Worm (Caenorhabditis elegans) whole organism, L4 larva: ENCODE results near the gene F59B10.2.

ENCODE experiments used
- F10B5.3 ChIP-seq: sonication (generic microtip); optimal IDR thresholded peaks from 2 replicates; lab custom pipeline; 2016; ENCODE audit warnings: mild to moderate bottlenecking, missing genetic modification characterization, missing compliant biosample characterization
- F26F4.8 ChIP-seq: fragments of 200-800 bp; sonication (Bioruptor generic); conservative IDR thresholded peaks from 2 replicates; pipeline ENCODE4 v1.3.6; 2022; ENCODE audit warnings: missing genetic modification characterization, missing compliant biosample characterization
- F37D6.2 ChIP-seq: sonication (generic microtip); optimal IDR thresholded peaks from 2 replicates; lab custom pipeline; 2016; ENCODE audit warnings: mild to moderate bottlenecking, missing genetic modification characterization, missing compliant biosample characterization
- F44E2.7 ChIP-seq: fragments of 200-800 bp; sonication (Bioruptor generic); IDR thresholded peaks from 2 replicates; pipeline ENCODE4 v2.1.2; 2022; ENCODE audit warnings: missing genetic modification characterization, missing compliant biosample characterization
- T20F7.1 ChIP-seq: fragments of 200-800 bp; sonication (Bioruptor generic); optimal IDR thresholded peaks from 2 replicates; lab custom pipeline; 2018; ENCODE audit warnings: mild to moderate bottlenecking, missing genetic modification characterization, missing compliant biosample characterization
- Y105C5A.15 ChIP-seq: fragments of 200-800 bp; sonication (Bioruptor generic); IDR thresholded peaks from 2 replicates; pipeline ENCODE4 v1.3.6; 2022; ENCODE audit warnings: missing genetic modification characterization, missing compliant biosample characterization
- ZK337.2 ChIP-seq: fragments of 200-800 bp; sonication (Bioruptor generic); IDR thresholded peaks from 2 replicates; pipeline ENCODE4 v1.3.6; 2022; ENCODE audit warnings: missing genetic modification reagents, missing genetic modification characterization, missing compliant biosample characterization
- aha-1 ChIP-seq: fragments of 150-350 bp; peaks from one replicate; lab custom pipeline; 2014; ENCODE audit warnings: missing biosample characterization, missing genetic modification characterization
- aly-2 ChIP-seq: sonication (generic microtip); optimal IDR thresholded peaks from 2 replicates; lab custom pipeline; 2018; ENCODE audit warnings: missing biosample characterization, missing genetic modification characterization
- ama-1 ChIP-seq: fragments of 150-350 bp; optimal IDR thresholded peaks from 2 replicates; lab custom pipeline; 2014; ENCODE audit warnings: inconsistent platforms, mixed read lengths
- arid-1 ChIP-seq: fragments of 200-800 bp; sonication (Bioruptor generic); conservative IDR thresholded peaks from 2 replicates; pipeline ENCODE4 v1.3.6; 2022; ENCODE audit warnings: missing genetic modification reagents, missing genetic modification characterization, missing compliant biosample characterization
- ceh-28 ChIP-seq: fragments of 150-350 bp; optimal IDR thresholded peaks from 2 replicates; lab custom pipeline; 2014; ENCODE audit warnings: missing biosample characterization, missing genetic modification reagents, missing genetic modification characterization
- ceh-62 ChIP-seq: sonication (generic microtip); optimal IDR thresholded peaks from 2 replicates; lab custom pipeline; 2017; ENCODE audit warnings: missing biosample characterization, missing genetic modification characterization
- ces-1 ChIP-seq: fragments of 150-350 bp; sonication (generic microtip); optimal IDR thresholded peaks from 4 replicates; lab custom pipeline; 2014; ENCODE audit warnings: missing biosample characterization, missing genetic modification reagents, missing genetic modification characterization
- cey-2 ChIP-seq: sonication (generic microtip); optimal IDR thresholded peaks from 3 replicates; lab custom pipeline; 2017; ENCODE audit warnings: missing genetic modification characterization, mild to moderate bottlenecking, missing compliant biosample characterization, antibody characterized with exemption, borderline replicate concordance; ENCODE audit not compliant: insufficient read depth
- daf-12 ChIP-seq: fragments of 150-350 bp; optimal IDR thresholded peaks from 2 replicates; lab custom pipeline; 2014; ENCODE audit warnings: missing biosample characterization, missing genetic modification reagents, missing genetic modification characterization
- daf-19 ChIP-seq: fragments of 200-800 bp; sonication (Bioruptor generic); conservative IDR thresholded peaks from 2 replicates; pipeline ENCODE4 v1.3.6; 2022; ENCODE audit warnings: missing genetic modification characterization, missing compliant biosample characterization
- daf-8 ChIP-seq: fragments of 200-800 bp; sonication (Bioruptor generic); IDR thresholded peaks from 2 replicates; pipeline ENCODE4 v1.3.6; 2022; ENCODE audit warnings: missing genetic modification characterization, missing compliant biosample characterization
- dmd-6 ChIP-seq: fragments of 200-800 bp; sonication (Bioruptor generic); IDR thresholded peaks from 2 replicates; pipeline ENCODE4 v1.3.6; 2022; ENCODE audit warnings: missing genetic modification reagents, missing genetic modification characterization, missing compliant biosample characterization
- egl-43 ChIP-seq: fragments of 200-800 bp; sonication (Bioruptor generic); IDR thresholded peaks from 2 replicates; pipeline ENCODE4 v1.3.6; 2022; ENCODE audit warnings: missing genetic modification reagents, missing genetic modification characterization, missing compliant biosample characterization
- fkh-10 ChIP-seq: fragments of 150-350 bp; optimal IDR thresholded peaks from 2 replicates; lab custom pipeline; 2014; ENCODE audit warnings: missing biosample characterization, missing genetic modification reagents, missing genetic modification characterization
- gei-8 ChIP-seq: fragments of 200-800 bp; sonication (Bioruptor generic); optimal IDR thresholded peaks from 2 replicates; lab custom pipeline; 2018; ENCODE audit warnings: mild to moderate bottlenecking, missing genetic modification characterization, missing compliant biosample characterization
- hlh-30 ChIP-seq: sonication (generic microtip); optimal IDR thresholded peaks from 2 replicates; lab custom pipeline; 2017; ENCODE audit warnings: antibody characterized with exemption, mild to moderate bottlenecking, missing genetic modification characterization, missing compliant biosample characterization; ENCODE audit not compliant: insufficient read depth
- lin-15B ChIP-seq: fragments of 150-350 bp; sonication (generic microtip); optimal IDR thresholded peaks from 3 replicates; lab custom pipeline; 2014; ENCODE audit warnings: missing biosample characterization, missing genetic modification characterization
- lin-29 ChIP-seq: fragments of 200-800 bp; sonication (Bioruptor generic); IDR thresholded peaks from 2 replicates; pipeline ENCODE4 v1.3.6; 2022; ENCODE audit warnings: missing genetic modification reagents, missing genetic modification characterization, missing compliant biosample characterization
- madf-5 ChIP-seq, 2 experiments: fragments of 200-800 bp; sonication (Bioruptor generic); IDR thresholded peaks; 2 replicates each; pipeline ENCODE4 v1.3.6; 2022; ENCODE audit warnings: missing compliant biosample characterization in 2 of 2, missing genetic modification characterization in 2 of 2
- madf-9 ChIP-seq: fragments of 200-800 bp; sonication (Bioruptor generic); conservative IDR thresholded peaks from 2 replicates; pipeline ENCODE4 v1.3.6; 2022; ENCODE audit warnings: missing genetic modification reagents, missing genetic modification characterization, missing compliant biosample characterization
- mdl-1 ChIP-seq, 2 experiments: fragments of 150-350 bp in 1 of 2; sonication (generic microtip) in 1 of 2; optimal IDR thresholded peaks; 2 replicates each; lab custom pipeline; 2014 to 2017; ENCODE audit warnings: missing biosample characterization in 2 of 2, missing genetic modification characterization in 2 of 2
- mep-1 ChIP-seq: fragments of 150-350 bp; sonication (generic microtip); optimal IDR thresholded peaks from 3 replicates; lab custom pipeline; 2014; ENCODE audit warnings: missing biosample characterization, missing genetic modification characterization
- mxl-2 ChIP-seq: fragments of 200-800 bp; sonication (Bioruptor generic); conservative IDR thresholded peaks from 2 replicates; pipeline ENCODE4 v1.3.6; 2022; ENCODE audit warnings: missing genetic modification reagents, missing genetic modification characterization, missing compliant biosample characterization
- mxl-3 ChIP-seq: fragments of 200-800 bp; sonication (Bioruptor generic); optimal IDR thresholded peaks from 2 replicates; lab custom pipeline; 2018; ENCODE audit warnings: mild to moderate bottlenecking, missing genetic modification characterization, missing compliant biosample characterization
- nhr-10 ChIP-seq: fragments of 150-350 bp; optimal IDR thresholded peaks from 2 replicates; lab custom pipeline; 2014; ENCODE audit warnings: missing biosample characterization, missing genetic modification characterization
- nhr-111 ChIP-seq: fragments of 200-800 bp; sonication (Bioruptor generic); optimal IDR thresholded peaks from 2 replicates; lab custom pipeline; 2018; ENCODE audit warnings: mild to moderate bottlenecking, missing genetic modification characterization, missing compliant biosample characterization
- nhr-25 ChIP-seq: sonication (generic microtip); optimal IDR thresholded peaks from 2 replicates; lab custom pipeline; 2017; ENCODE audit warnings: missing genetic modification characterization, mild to moderate bottlenecking, missing compliant biosample characterization, antibody characterized with exemption, moderate library complexity, borderline replicate concordance; ENCODE audit not compliant: insufficient read depth
- nhr-28 ChIP-seq: fragments of 150-350 bp; optimal IDR thresholded peaks from 2 replicates; lab custom pipeline; 2014; ENCODE audit warnings: missing biosample characterization, missing genetic modification characterization
- nhr-41 ChIP-seq: fragments of 200-800 bp; sonication (Bioruptor generic); IDR thresholded peaks from 2 replicates; pipeline ENCODE4 v1.3.6; 2022; ENCODE audit warnings: missing genetic modification reagents, missing genetic modification characterization, missing compliant biosample characterization
- nhr-42 ChIP-seq: fragments of 200-800 bp; sonication (Bioruptor generic); IDR thresholded peaks from 2 replicates; pipeline ENCODE4 v1.3.6; 2022; ENCODE audit warnings: missing genetic modification characterization, missing compliant biosample characterization
- nhr-76 ChIP-seq: fragments of 150-350 bp; optimal IDR thresholded peaks from 2 replicates; lab custom pipeline; 2014; ENCODE audit warnings: missing biosample characterization, missing genetic modification characterization
- pqm-1 ChIP-seq: sonication (generic microtip); optimal IDR thresholded peaks from 2 replicates; lab custom pipeline; 2017; ENCODE audit warnings: missing biosample characterization, missing genetic modification characterization
- sdz-12 ChIP-seq: fragments of 200-800 bp; sonication (Bioruptor generic); optimal IDR thresholded peaks from 2 replicates; lab custom pipeline; 2018; ENCODE audit warnings: mild to moderate bottlenecking, missing genetic modification characterization, missing compliant biosample characterization
- set-16 ChIP-seq: fragments of 200-800 bp; sonication (Bioruptor generic); IDR thresholded peaks from 2 replicates; pipeline ENCODE4 v1.3.6; 2022; ENCODE audit warnings: missing genetic modification reagents, missing genetic modification characterization, missing compliant biosample characterization
- snpc-4 ChIP-seq: fragments of 150-350 bp; optimal IDR thresholded peaks from 2 replicates; lab custom pipeline; 2014; ENCODE audit warnings: missing biosample characterization, missing genetic modification characterization
- spr-3 ChIP-seq: fragments of 200-800 bp; sonication (Bioruptor generic); optimal IDR thresholded peaks from 2 replicates; lab custom pipeline; 2018; ENCODE audit warnings: mild to moderate bottlenecking, missing genetic modification characterization, missing compliant biosample characterization
- tra-1 ChIP-seq: fragments of 200-800 bp; sonication (Bioruptor generic); IDR thresholded peaks from 2 replicates; pipeline ENCODE4 v1.3.6; 2022; ENCODE audit warnings: missing genetic modification reagents, missing genetic modification characterization, missing compliant biosample characterization
- unc-62 ChIP-seq, 3 experiments: fragments of 150-350 bp in 1 of 3; sonication (generic microtip); optimal IDR thresholded peaks in 2 of 3; peaks in 1 of 3; 1 replicate in 1 of 3; 2 replicates in 2 of 3; lab custom pipeline; 2014 to 2017; ENCODE audit warnings: missing biosample characterization in 3 of 3, missing genetic modification characterization in 3 of 3, missing genetic modification reagents in 3 of 3, missing genotype in 1 of 3
- vab-7 ChIP-seq: fragments of 200-800 bp; sonication (Bioruptor generic); IDR thresholded peaks from 2 replicates; pipeline ENCODE4 v1.3.6; 2022; ENCODE audit warnings: missing genetic modification reagents, missing genetic modification characterization, missing compliant biosample characterization
- zfp-3 ChIP-seq: fragments of 200-800 bp; sonication (Bioruptor generic); conservative IDR thresholded peaks from 2 replicates; pipeline ENCODE4 v1.3.6; 2022; ENCODE audit warnings: missing genetic modification reagents, missing genetic modification characterization, missing compliant biosample characterization
- ztf-11 ChIP-seq: fragments of 150-350 bp; optimal IDR thresholded peaks from 2 replicates; lab custom pipeline; 2014; ENCODE audit warnings: missing biosample characterization, missing genetic modification characterization

The F59B10.2 gene

DNA sequence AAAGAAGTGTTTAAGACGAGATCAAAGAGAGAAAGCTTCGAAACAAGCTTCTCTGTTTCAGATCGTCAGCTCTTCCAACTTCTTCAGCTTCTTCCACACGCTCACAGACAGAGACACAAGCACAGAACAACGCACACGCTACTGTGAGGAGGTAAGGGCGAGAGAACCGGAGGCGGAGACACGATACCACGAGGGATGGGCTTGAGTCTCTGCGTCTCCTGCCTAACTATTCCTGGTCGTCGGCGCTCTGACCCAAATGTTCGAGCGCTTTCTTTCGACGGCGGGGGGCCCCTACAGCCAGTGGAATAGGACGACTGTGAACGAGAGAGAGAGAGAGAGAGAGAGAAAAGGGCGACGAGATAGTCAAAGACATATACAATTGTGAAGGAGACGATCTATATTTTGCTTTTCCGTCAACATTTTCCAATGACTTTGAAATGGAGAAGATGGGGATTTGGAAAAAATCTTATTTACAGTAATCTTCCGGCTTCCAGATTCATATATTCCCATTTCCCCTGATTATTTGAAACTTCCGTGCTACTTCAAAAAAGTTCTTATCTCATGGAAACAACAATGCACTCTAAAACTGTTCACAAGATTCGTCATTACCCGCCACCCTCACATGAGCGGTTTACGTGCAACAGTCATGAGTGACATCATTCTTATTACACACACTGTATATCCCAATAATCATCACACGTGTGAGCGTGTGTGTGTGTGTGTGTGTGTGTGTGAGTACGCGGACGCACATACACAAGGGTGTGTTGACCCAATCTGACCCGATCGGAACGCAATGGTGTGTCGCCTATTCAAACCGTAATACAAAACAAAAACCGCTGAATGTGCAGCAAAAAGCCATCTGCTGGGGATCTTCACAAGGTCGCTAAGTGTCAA is 39.4 kb upstream of the F59B10.2 start (continued):
- TF ChIP-seq cey-2: peak; percentile 69
- peak in 1 of 2 experiments; percentile 75; a peak in 1 of 4 replicates for TF ChIP-seq madf-5 (GFP tag; IDR thresholded peaks at IDR 0.05; lab: Robert Waterston, UW)
- 0 out of 2 replicates have a peak, but pooled peaks have one; percentile 21 for TF ChIP-seq nhr-41 (GFP tag; lab: Robert Waterston, UW)
- TF ChIP-seq unc-62 (GFP tag; optimal IDR thresholded peaks at IDR 0.05 in 1 of 2; lab: Kevin White, UChicago): peak in 1 of 2 experiments; percentile 99
- TF ChIP-seq unc-62 (tag; optimal IDR thresholded peaks at IDR 0.05; lab: Kevin White, UChicago): no peak
- no peak for TF ChIP-seq snpc-4 (tag; lab: Kevin White, UChicago)
- TF ChIP-seq mxl-2 (GFP tag; lab: Robert Waterston, UW): no peak
- TF ChIP-seq nhr-25 (tag; lab: Kevin White, UChicago): peak; percentile 51
- TF ChIP-seq aha-1 (tag; lab: Kevin White, UChicago): peak; percentile 100
- no peak for TF ChIP-seq ces-1 (GFP tag; lab: Kevin White, UChicago)
- peak; percentile 67 for TF ChIP-seq arid-1
- peak; percentile 66 for TF ChIP-seq T20F7.1 (GFP tag; lab: Kevin White, UChicago)
- no peak for TF ChIP-seq ZK337.2 (GFP tag; lab: Robert Waterston, UW)
- peak; percentile 96 for TF ChIP-seq hlh-30 (tag; lab: Kevin White, UChicago)
- no peak for TF ChIP-seq lin-15B (tag; lab: Kevin White, UChicago)
- TF ChIP-seq lin-29 (GFP tag; lab: Robert Waterston, UW): no peak
- peak; percentile 33; the same call in 1 of the 2 replicates for TF ChIP-seq madf-9 (GFP tag; lab: Robert Waterston, UW)
- no peak for TF ChIP-seq pqm-1
- TF ChIP-seq nhr-10 (tag; lab: Kevin White, UChicago): peak; percentile 56
- TF ChIP-seq set-16: peak; percentile 96
- TF ChIP-seq tra-1 (GFP tag; lab: Robert Waterston, UW): peak; percentile 31; the same call in 1 of the 2 replicates
- peak; percentile 61 for TF ChIP-seq F37D6.2 (tag; lab: Kevin White, UChicago)
- TF ChIP-seq egl-43: peak; percentile 91
- no peak for TF ChIP-seq spr-3
- TF ChIP-seq nhr-42 (GFP tag; lab: Robert Waterston, UW): peak; percentile 74
- no peak for TF ChIP-seq ceh-28
- no peak for TF ChIP-seq F26F4.8
- TF ChIP-seq F10B5.3: no peak
- TF ChIP-seq zfp-3 (GFP tag; lab: Robert Waterston, UW): peak; percentile 84
- no peak for TF ChIP-seq ztf-11
- TF ChIP-seq mep-1: peak; percentile 89
- TF ChIP-seq nhr-111 (GFP tag; lab: Kevin White, UChicago): no peak
- no peak for TF ChIP-seq gei-8 (GFP tag; lab: Kevin White, UChicago)
- peak; percentile 89 to 95 for TF ChIP-seq mdl-1 (tag; optimal IDR thresholded peaks at IDR 0.05; lab: Kevin White, UChicago)
- TF ChIP-seq Y105C5A.15 (GFP tag; lab: Robert Waterston, UW): no peak
- peak; percentile 51 for TF ChIP-seq nhr-28 (tag; lab: Kevin White, UChicago)
- peak; percentile 97 for TF ChIP-seq ama-1 (lab: Kevin White, UChicago)
- peak; percentile 76 for TF ChIP-seq dmd-6 (GFP tag; lab: Robert Waterston, UW)
- no peak for TF ChIP-seq ceh-62
- TF ChIP-seq daf-19 (GFP tag; lab: Robert Waterston, UW): 0 out of 2 replicates have a peak, but pooled peaks have one; percentile 57
- no peak for TF ChIP-seq F44E2.7 (GFP tag; lab: Robert Waterston, UW)
- TF ChIP-seq aly-2 (tag; lab: Kevin White, UChicago): no peak
- 0 out of 2 replicates have a peak, but pooled peaks have one; percentile 20 for TF ChIP-seq vab-7 (GFP tag; lab: Robert Waterston, UW)
- TF ChIP-seq daf-12: no peak
- TF ChIP-seq nhr-76 (tag; lab: Kevin White, UChicago): no peak
- no peak for TF ChIP-seq sdz-12 (GFP tag; lab: Kevin White, UChicago)
- TF ChIP-seq fkh-10 (GFP tag; lab: Kevin White, UChicago): peak; percentile 88
- peak; percentile 85 for TF ChIP-seq mxl-3 (GFP tag; lab: Kevin White, UChicago)
- TF ChIP-seq daf-8 (GFP tag; lab: Robert Waterston, UW): no peak
